Fruit fly (Drosophila melanogaster) whole organism, embryonic: ENCODE measurements around the gene fwd.

ENCODE experiments used
- Atf3 ChIP-seq: fragments of 200-800 bp; sonication (Bioruptor generic); optimal IDR thresholded peaks from 3 replicates; lab custom pipeline; 2016; ENCODE audit warnings: missing biosample characterization, missing genetic modification characterization
- BEAF-32 ChIP-seq: fragments of 200-800 bp; sonication (Bioruptor generic); optimal IDR thresholded peaks from 3 replicates; lab custom pipeline; 2017; ENCODE audit warnings: missing biosample characterization, missing genetic modification characterization, mild to moderate bottlenecking, moderate library complexity, missing genetic modification reagents
- CG10431 ChIP-seq: fragments of 200-800 bp; sonication (Bioruptor generic); optimal IDR thresholded peaks from 3 replicates; lab custom pipeline; 2018; ENCODE audit warnings: missing biosample characterization, mild to moderate bottlenecking, missing genetic modification characterization
- CG12299 ChIP-seq: fragments of 200-800 bp; sonication (Bioruptor generic); optimal IDR thresholded peaks from 2 replicates; lab custom pipeline; 2018; ENCODE audit warnings: missing biosample characterization, mild to moderate bottlenecking, missing genetic modification characterization
- CG1233 ChIP-seq: fragments of 200-800 bp; sonication (Bioruptor generic); optimal IDR thresholded peaks from 4 replicates; lab custom pipeline; 2018; ENCODE audit warnings: missing biosample characterization, mild to moderate bottlenecking, missing genetic modification characterization
- CG14014 ChIP-seq: fragments of 200-800 bp; sonication (Bioruptor generic); IDR thresholded peaks from 2 replicates; pipeline ENCODE4 v1.3.6; 2022; ENCODE audit warnings: missing biosample characterization, missing genetic modification characterization
- CG14667 ChIP-seq: fragments of 200-800 bp; sonication (Bioruptor generic); IDR thresholded peaks from 2 replicates; pipeline ENCODE4 v1.3.6; 2022; ENCODE audit warnings: missing biosample characterization, missing genetic modification characterization
- CG16779 ChIP-seq: fragments of 200-800 bp; sonication (Bioruptor generic); IDR thresholded peaks from 2 replicates; pipeline ENCODE4 v1.3.6; 2022; ENCODE audit warnings: missing biosample characterization, missing genetic modification characterization
- CG16813 ChIP-seq: fragments of 200-800 bp; sonication (Bioruptor generic); IDR thresholded peaks from 3 replicates; pipeline ENCODE4 v1.3.6; 2022; ENCODE audit warnings: missing biosample characterization, missing genetic modification characterization; ENCODE audit not compliant: partially characterized antibody
- CG17361 ChIP-seq: fragments of 200-800 bp; sonication (Bioruptor generic); IDR thresholded peaks from 3 replicates; pipeline ENCODE4 v1.3.6; 2022; ENCODE audit warnings: missing biosample characterization, missing genetic modification characterization
- CG18011 ChIP-seq: fragments of 200-800 bp; sonication (Bioruptor generic); optimal IDR thresholded peaks from 2 replicates; lab custom pipeline; 2017; ENCODE audit warnings: missing biosample characterization, missing genetic modification characterization, mild to moderate bottlenecking, moderate library complexity, missing genotype
- CG2120 ChIP-seq: fragments of 200-800 bp; sonication (Bioruptor generic); optimal IDR thresholded peaks from 3 replicates; lab custom pipeline; 2016; ENCODE audit warnings: missing biosample characterization, missing genetic modification characterization
- CG3065 ChIP-seq: fragments of 200-800 bp; sonication (Bioruptor generic); optimal IDR thresholded peaks from 2 replicates; lab custom pipeline; 2016; ENCODE audit warnings: missing biosample characterization, missing genetic modification characterization
- CG32767 ChIP-seq: fragments of 200-800 bp; sonication (Bioruptor generic); IDR thresholded peaks from 2 replicates; pipeline ENCODE4 v1.3.6; 2022; ENCODE audit warnings: missing biosample characterization, missing genetic modification characterization
- CG3847 ChIP-seq: fragments of 200-800 bp; sonication (Bioruptor generic); IDR thresholded peaks from 2 replicates; pipeline ENCODE4 v1.3.6; 2022; ENCODE audit warnings: missing biosample characterization, missing genetic modification characterization
- CG42726 ChIP-seq: fragments of 200-800 bp; sonication (Bioruptor generic); IDR thresholded peaks from 2 replicates; pipeline ENCODE4 v1.3.6; 2022; ENCODE audit warnings: missing biosample characterization, missing genetic modification characterization; ENCODE audit not compliant: partially characterized antibody
- CG4360 ChIP-seq: fragments of 200-800 bp; sonication (Bioruptor generic); IDR thresholded peaks from 2 replicates; pipeline ENCODE4 v1.3.6; 2022; ENCODE audit warnings: missing biosample characterization, missing genetic modification characterization
- Chrac-16 ChIP-seq: fragments of 200-800 bp; sonication (Bioruptor generic); optimal IDR thresholded peaks from 3 replicates; lab custom pipeline; 2016; ENCODE audit warnings: missing biosample characterization, missing genetic modification characterization
- D19A ChIP-seq: fragments of 200-800 bp; optimal IDR thresholded peaks from 3 replicates; lab custom pipeline; 2019; ENCODE audit warnings: missing biosample characterization, mild to moderate bottlenecking, missing genetic modification characterization, moderate library complexity
- Dbx ChIP-seq: fragments of 200-800 bp; sonication (Bioruptor generic); IDR thresholded peaks from 3 replicates; pipeline ENCODE4 v1.3.6; 2022; ENCODE audit warnings: missing biosample characterization, missing genetic modification characterization
- Drgx ChIP-seq: fragments of 200-800 bp; sonication (Bioruptor generic); IDR thresholded peaks from 2 replicates; pipeline ENCODE4 v1.3.6; 2022; ENCODE audit warnings: missing biosample characterization, missing genetic modification characterization
- E2f1 ChIP-seq: fragments of 200-800 bp; sonication (Bioruptor generic); IDR thresholded peaks from 2 replicates; pipeline ENCODE4 v1.3.6; 2022; ENCODE audit warnings: missing biosample characterization, missing genetic modification characterization
- ERR ChIP-seq: fragments of 200-800 bp; sonication (Bioruptor generic); optimal IDR thresholded peaks from 2 replicates; lab custom pipeline; 2016; ENCODE audit warnings: missing biosample characterization, missing genetic modification characterization
- Jarid2 ChIP-seq: fragments of 200-800 bp; sonication (Bioruptor generic); optimal IDR thresholded peaks from 3 replicates; lab custom pipeline; 2017; ENCODE audit warnings: mild to moderate bottlenecking, missing biosample characterization, missing genetic modification reagents, missing genetic modification characterization
- NC2β ChIP-seq: fragments of 200-800 bp; sonication (Bioruptor generic); optimal IDR thresholded peaks from 2 replicates; lab custom pipeline; 2016; ENCODE audit warnings: missing biosample characterization, missing genetic modification characterization
- Usf ChIP-seq: fragments of 200-800 bp; sonication (Bioruptor generic); optimal IDR thresholded peaks from 2 replicates; lab custom pipeline; 2017; ENCODE audit warnings: missing genotype, missing biosample characterization, missing genetic modification characterization
- Vsx1 ChIP-seq: fragments of 200-800 bp; sonication (Bioruptor generic); optimal IDR thresholded peaks from 2 replicates; lab custom pipeline; 2017; ENCODE audit warnings: missing biosample characterization, mild to moderate bottlenecking, missing genetic modification characterization, missing genetic modification reagents
- abd-A ChIP-seq: fragments of 200-800 bp; sonication (Bioruptor generic); optimal IDR thresholded peaks from 3 replicates; lab custom pipeline; 2019; ENCODE audit warnings: missing biosample characterization, mild to moderate bottlenecking, missing genetic modification characterization, moderate library complexity
- bowl ChIP-seq: fragments of 200-800 bp; sonication (Bioruptor generic); IDR thresholded peaks from 2 replicates; pipeline ENCODE4 v1.3.6; 2022; ENCODE audit warnings: missing biosample characterization, missing genetic modification characterization
- btn ChIP-seq: fragments of 200-800 bp; sonication (Bioruptor generic); optimal IDR thresholded peaks from 2 replicates; lab custom pipeline; 2016; ENCODE audit warnings: missing biosample characterization, missing genetic modification characterization
- cato ChIP-seq: fragments of 200-800 bp; sonication (Bioruptor generic); optimal IDR thresholded peaks from 2 replicates; lab custom pipeline; 2016; ENCODE audit warnings: missing biosample characterization, missing genetic modification characterization, borderline replicate concordance
- cwo ChIP-seq: fragments of 200-800 bp; sonication (Bioruptor generic); optimal IDR thresholded peaks from 3 replicates; lab custom pipeline; 2017; ENCODE audit warnings: missing biosample characterization, missing genetic modification characterization, mild to moderate bottlenecking, moderate library complexity, missing genetic modification reagents
- ewg ChIP-seq: fragments of 200-800 bp; sonication (Bioruptor generic); optimal IDR thresholded peaks from 3 replicates; lab custom pipeline; 2017; ENCODE audit warnings: mild to moderate bottlenecking, missing biosample characterization, missing genetic modification reagents, missing genetic modification characterization
- fd102C ChIP-seq: fragments of 200-800 bp; sonication (Bioruptor generic); optimal IDR thresholded peaks from 2 replicates; lab custom pipeline; 2018; ENCODE audit warnings: missing biosample characterization, mild to moderate bottlenecking, missing genetic modification characterization, moderate library complexity
- gsb ChIP-seq: fragments of 200-800 bp; sonication (Bioruptor generic); IDR thresholded peaks from 2 replicates; pipeline ENCODE4 v1.3.6; 2022; ENCODE audit warnings: missing biosample characterization, missing genetic modification characterization
- gsb-n ChIP-seq: fragments of 200-800 bp; sonication (Bioruptor generic); optimal IDR thresholded peaks from 3 replicates; lab custom pipeline; 2018; ENCODE audit warnings: missing biosample characterization, mild to moderate bottlenecking, missing genetic modification characterization
- kni ChIP-seq: fragments of 200-800 bp; sonication (Bioruptor generic); optimal IDR thresholded peaks from 3 replicates; lab custom pipeline; 2017; ENCODE audit warnings: mild to moderate bottlenecking, missing biosample characterization, missing genetic modification reagents, missing genetic modification characterization
- knrl ChIP-seq: fragments of 200-800 bp; sonication (Bioruptor generic); IDR thresholded peaks from 3 replicates; pipeline ENCODE4 v1.3.6; 2022; ENCODE audit warnings: missing biosample characterization, missing genetic modification characterization; ENCODE audit not compliant: partially characterized antibody
- lilli ChIP-seq: fragments of 200-800 bp; sonication (Bioruptor generic); optimal IDR thresholded peaks from 3 replicates; lab custom pipeline; 2016; ENCODE audit warnings: missing biosample characterization, missing genetic modification characterization
- mirr ChIP-seq: fragments of 200-800 bp; sonication (Bioruptor generic); optimal IDR thresholded peaks from 3 replicates; lab custom pipeline; 2018; ENCODE audit warnings: missing biosample characterization, mild to moderate bottlenecking, missing genetic modification characterization
- nom ChIP-seq: fragments of 200-800 bp; sonication (Bioruptor generic); optimal IDR thresholded peaks from 2 replicates; lab custom pipeline; 2017; ENCODE audit warnings: missing biosample characterization, missing genetic modification characterization, mild to moderate bottlenecking, moderate library complexity, missing genetic modification reagents
- odd ChIP-seq: fragments of 200-800 bp; sonication (Bioruptor generic); optimal IDR thresholded peaks from 2 replicates; lab custom pipeline; 2017; ENCODE audit warnings: missing biosample characterization, mild to moderate bottlenecking, missing genetic modification characterization
- sd ChIP-seq: fragments of 200-800 bp; sonication (Bioruptor generic); optimal IDR thresholded peaks from 3 replicates; lab custom pipeline; 2018; ENCODE audit warnings: missing biosample characterization, mild to moderate bottlenecking, missing genetic modification characterization, moderate library complexity
- ttk ChIP-seq: fragments of 200-800 bp; sonication (Bioruptor generic); IDR thresholded peaks from 2 replicates; pipeline ENCODE4 v2.1.2; 2022; ENCODE audit warnings: missing biosample characterization, missing genetic modification characterization
- wek ChIP-seq: fragments of 200-800 bp; sonication (Bioruptor generic); optimal IDR thresholded peaks from 3 replicates; lab custom pipeline; 2018; ENCODE audit warnings: missing biosample characterization, mild to moderate bottlenecking, missing genetic modification characterization, moderate library complexity
- zen ChIP-seq: fragments of 200-800 bp; sonication (Bioruptor generic); optimal IDR thresholded peaks from 3 replicates; lab custom pipeline; 2018; ENCODE audit warnings: missing biosample characterization, mild to moderate bottlenecking, missing genetic modification characterization, moderate library complexity
- zfh2 ChIP-seq: fragments of 200-800 bp; sonication (Bioruptor generic); optimal IDR thresholded peaks from 2 replicates; lab custom pipeline; 2016; ENCODE audit warnings: missing biosample characterization, missing genetic modification characterization

Gene fwd

dm6 chr3L:331842-332802 is 12.4 kb upstream of the fwd start, which contains the start of gene mthl9 (continued):
- TF ChIP-seq abd-A (no peak), Jarid2 (GFP tag; lab: Kevin White, UChicago) (peak; percentile 60), cato (GFP tag; lab: Kevin White, UChicago) (no peak), sd (tag; lab: Kevin White, UChicago) (peak; percentile 91), Vsx1 (peak; percentile 91)

- TF ChIP-seq ttk (GFP tag; lab: Robert Waterston, UW) (no peak), CG4360 (GFP tag; lab: Robert Waterston, UW) (no peak), CG2120 (no peak), odd (no peak), Chrac-16 (no peak), BEAF-32 (GFP tag; lab: Kevin White, UChicago) (peak; percentile 53), Atf3 (GFP tag; lab: Kevin White, UChicago) (no peak), E2f1 (no peak), Dbx (GFP tag; lab: Robert Waterston, UW) (no peak), CG32767 (GFP tag; lab: Robert Waterston, UW) (no peak), CG3065 (no peak), CG12299 (tag; lab: Kevin White, UChicago) (no peak), wek (GFP tag; lab: Kevin White, UChicago) (no peak), CG16813 (GFP tag; lab: Robert Waterston, UW) (peak; percentile 33; the same call in 1 of the 3 replicates), Usf (no peak), btn (GFP tag; lab: Kevin White, UChicago) (no peak), gsb (no peak), CG14667 (no peak), cwo (GFP tag; lab: Kevin White, UChicago) (no peak), D19A (tag; lab: Kevin White, UChicago) (no peak), CG14014 (no peak), NC2β (GFP tag; lab: Kevin White, UChicago) (no peak), kni (GFP tag; lab: Kevin White, UChicago) (no peak), ERR (no peak), Drgx (no peak), lilli (no peak), zfh2 (GFP tag; lab: Kevin White, UChicago) (no peak), CG42726 (GFP tag; lab: Robert Waterston, UW) (no peak), CG1233 (GFP tag; lab: Kevin White, UChicago) (no peak), gsb-n (tag; lab: Kevin White, UChicago) (no peak), ewg (GFP tag; lab: Kevin White, UChicago) (no peak), bowl (GFP tag; lab: Robert Waterston, UW) (no peak), CG18011 (GFP tag; lab: Kevin White, UChicago) (no peak), nom (GFP tag; lab: Kevin White, UChicago) (peak; percentile 14), fd102C (GFP tag; lab: Kevin White, UChicago) (no peak), CG17361 (no peak), CG3847 (no peak), CG16779 (GFP tag; lab: Robert Waterston, UW) (no peak), CG10431 (GFP tag; lab: Kevin White, UChicago) (no peak), zen (tag; lab: Kevin White, UChicago) (no peak), knrl (peak; percentile 42; the same call in 2 of the 3 replicates), mirr (GFP tag; lab: Kevin White, UChicago) (peak; percentile 45)
Measured at dm6 chr3L:329153-329698, 9.5 kb upstream of the fwd start.
